Worm (Caenorhabditis elegans): Measurements from ENCODE around the gene F57G12.2.

F57G12.2 gene

ce11 chrX:12164047-12164446 lies 4.2 kb upstream of the F57G12.2 start:
- TF ChIP-seq nhr-6 (tag; optimal IDR thresholded peaks at IDR 0.05), result no peak
- no peak for TF ChIP-seq dmd-4 (tag; optimal IDR thresholded peaks at IDR 0.05)
- TF ChIP-seq blmp-1 (tag; optimal IDR thresholded peaks at IDR 0.05; ENCODE audit: insufficient read depth), result no peak
- peak; percentile 47 for TF ChIP-seq nhr-25 (tag; optimal IDR thresholded peaks at IDR 0.05)
- peak; percentile 42 for TF ChIP-seq sem-4 (tag; optimal IDR thresholded peaks at IDR 0.05)

ce11 chrX:12162659-12163058 lies 2.8 kb upstream of the F57G12.2 start:
- TF ChIP-seq zag-1 (tag; optimal IDR thresholded peaks at IDR 0.05) (no peak), nhr-6 (tag; optimal IDR thresholded peaks at IDR 0.05) (no peak), peb-1 (tag; optimal IDR thresholded peaks at IDR 0.05) (no peak), dmd-4 (tag; optimal IDR thresholded peaks at IDR 0.05) (no peak), blmp-1 (tag; optimal IDR thresholded peaks at IDR 0.05; ENCODE audit: insufficient read depth) (no peak), snpc-4 (tag; optimal IDR thresholded peaks at IDR 0.05) (no peak), alr-1 (tag; optimal IDR thresholded peaks at IDR 0.05) (no peak), lin-13 (GFP tag; optimal IDR thresholded peaks at IDR 0.05) (no peak), skn-1 (tag; optimal IDR thresholded peaks at IDR 0.05) (no peak), ama-1 (optimal IDR thresholded peaks at IDR 0.05) (no peak), C34F6.9 (tag; optimal IDR thresholded peaks at IDR 0.05) (no peak), nhr-237 (tag; optimal IDR thresholded peaks at IDR 0.05) (no peak), nhr-129 (tag; optimal IDR thresholded peaks at IDR 0.05) (no peak), nhr-12 (tag; optimal IDR thresholded peaks at IDR 0.05) (no peak), egl-27 (tag; optimal IDR thresholded peaks at IDR 0.05) (no peak), nhr-77 (tag; optimal IDR thresholded peaks at IDR 0.05) (no peak), sma-9 (GFP tag; optimal IDR thresholded peaks at IDR 0.05) (no peak), sma-9 (tag; optimal IDR thresholded peaks at IDR 0.05) (no peak), ztf-1 (GFP tag; conservative IDR thresholded peaks at IDR 0.05) (no peak), R02D3.7 (tag; optimal IDR thresholded peaks at IDR 0.05) (no peak), lin-11 (tag; optimal IDR thresholded peaks at IDR 0.05) (no peak)

- TF ChIP-seq unc-55 (GFP tag; optimal IDR thresholded peaks at IDR 0.05) (peak; percentile 5), sem-4 (tag; optimal IDR thresholded peaks at IDR 0.05) (peak; percentile 4), ZK546.5 (tag; optimal IDR thresholded peaks at IDR 0.05) (no peak), sma-9 (GFP tag; optimal IDR thresholded peaks at IDR 0.05) (peak; percentile 4), sma-9 (tag; optimal IDR thresholded peaks at IDR 0.05) (no peak), nhr-11 (tag; optimal IDR thresholded peaks at IDR 0.05) (no peak)
These were observed 1.2 kb downstream of the F57G12.2 start for ce11 chrX:12158641-12159040.

ce11 chrX:12154055-12154898 lies 5.6 kb downstream of the F57G12.2 start, which contains the start of gene mfsd-11:
TSS of gene mfsd-11 (minus strand) at chrX:12154105.
- no peak for TF ChIP-seq ztf-11 (tag; optimal IDR thresholded peaks at IDR 0.05)
- no peak for TF ChIP-seq mab-5 (tag; optimal IDR thresholded peaks at IDR 0.05)
- no peak for TF ChIP-seq sma-3 (GFP tag; optimal IDR thresholded peaks at IDR 0.05)
- TF ChIP-seq ceh-16 (tag; optimal IDR thresholded peaks at IDR 0.05), result peak; percentile 81
- TF ChIP-seq fos-1 (tag; optimal IDR thresholded peaks at IDR 0.05), result peak; percentile 36
- no peak for TF ChIP-seq unc-39 (tag; optimal IDR thresholded peaks at IDR 0.05)

- peak; percentile 15 for TF ChIP-seq lin-11 (tag; optimal IDR thresholded peaks at IDR 0.05)
- no peak for TF ChIP-seq aly-2 (tag; optimal IDR thresholded peaks at IDR 0.05)
- no peak for TF ChIP-seq lin-39 (tag; optimal IDR thresholded peaks at IDR 0.05)
These were observed 10.2 kb downstream of the F57G12.2 start, which contains the start of gene znf-474 for ce11 chrX:12149638-12150137. TSS of gene znf-474 (plus strand) at chrX:12149924.

All from whole organism, L2 larva.